Fruit fly (Drosophila melanogaster) whole organism, embryonic: Measurements from ENCODE around the gene CG7058.

ENCODE experiments used
- Adf1 ChIP-seq: fragments of 200-800 bp; sonication (Bioruptor generic); IDR thresholded peaks from 2 replicates; pipeline ENCODE4 v1.3.6; 2022; ENCODE audit warnings: missing biosample characterization, missing genetic modification characterization
- Atf3 ChIP-seq: fragments of 200-800 bp; sonication (Bioruptor generic); optimal IDR thresholded peaks from 3 replicates; lab custom pipeline; 2016; ENCODE audit warnings: missing biosample characterization, missing genetic modification characterization
- CG11456 ChIP-seq: fragments of 200-800 bp; sonication (Bioruptor generic); IDR thresholded peaks from 3 replicates; pipeline ENCODE4 v1.3.6; 2022; ENCODE audit warnings: missing biosample characterization, missing genetic modification characterization
- CG11504 ChIP-seq: fragments of 200-800 bp; sonication (Bioruptor generic); optimal IDR thresholded peaks from 3 replicates; lab custom pipeline; 2019; ENCODE audit warnings: missing biosample characterization, mild to moderate bottlenecking, missing genetic modification characterization, moderate library complexity
- CG12155 ChIP-seq: fragments of 200-800 bp; sonication (Bioruptor generic); optimal IDR thresholded peaks from 3 replicates; lab custom pipeline; 2016; ENCODE audit warnings: missing biosample characterization, missing genetic modification characterization
- CG13287 ChIP-seq: fragments of 200-800 bp; sonication (Bioruptor generic); IDR thresholded peaks from 2 replicates; pipeline ENCODE4 v1.3.6; 2022; ENCODE audit warnings: missing biosample characterization, missing genetic modification characterization; ENCODE audit not compliant: partially characterized antibody
- CG14014 ChIP-seq: fragments of 200-800 bp; sonication (Bioruptor generic); IDR thresholded peaks from 2 replicates; pipeline ENCODE4 v1.3.6; 2022; ENCODE audit warnings: missing biosample characterization, missing genetic modification characterization
- CG15011 ChIP-seq: fragments of 200-800 bp; sonication (Bioruptor generic); optimal IDR thresholded peaks from 3 replicates; lab custom pipeline; 2018; ENCODE audit warnings: missing biosample characterization, mild to moderate bottlenecking, missing genetic modification characterization
- CG15479 ChIP-seq: fragments of 200-800 bp; sonication (Bioruptor generic); optimal IDR thresholded peaks from 3 replicates; lab custom pipeline; 2019; ENCODE audit warnings: missing biosample characterization, mild to moderate bottlenecking, missing genetic modification characterization, moderate library complexity
- CG15514 ChIP-seq: fragments of 200-800 bp; sonication (Bioruptor generic); optimal IDR thresholded peaks from 3 replicates; lab custom pipeline; 2017; ENCODE audit warnings: missing biosample characterization, missing genetic modification characterization, mild to moderate bottlenecking, moderate library complexity, missing genetic modification reagents
- CG17612 ChIP-seq: fragments of 200-800 bp; sonication (Bioruptor generic); IDR thresholded peaks from 2 replicates; pipeline ENCODE4 v1.3.6; 2022; ENCODE audit warnings: missing biosample characterization, missing genetic modification characterization
- CG2199 ChIP-seq: fragments of 200-800 bp; sonication (Bioruptor generic); IDR thresholded peaks from 3 replicates; pipeline ENCODE4 v1.3.6; 2022; ENCODE audit warnings: missing biosample characterization, missing genetic modification characterization
- CG6175 ChIP-seq: fragments of 200-800 bp; sonication (Bioruptor generic); IDR thresholded peaks from 3 replicates; pipeline ENCODE4 v1.3.6; 2022; ENCODE audit warnings: missing biosample characterization, missing genetic modification characterization
- CG8290 ChIP-seq, 3 experiments: fragments of 200-800 bp; sonication (Bioruptor generic); optimal IDR thresholded peaks; 2 replicates each; lab custom pipeline; 2016 to 2019; ENCODE audit warnings: missing biosample characterization in 3 of 3, missing genetic modification characterization in 3 of 3, mild to moderate bottlenecking in 2 of 3, moderate library complexity in 1 of 3
- CG8478 ChIP-seq: fragments of >200 bp; optimal IDR thresholded peaks from 2 replicates; lab custom pipeline; 2018
- CG9727 ChIP-seq: fragments of 200-800 bp; sonication (Bioruptor generic); optimal IDR thresholded peaks from 3 replicates; lab custom pipeline; 2017; ENCODE audit warnings: missing biosample characterization, mild to moderate bottlenecking, missing genetic modification characterization
- CTCF ChIP-seq: fragments of 200-800 bp; sonication (Bioruptor generic); optimal IDR thresholded peaks from 2 replicates; lab custom pipeline; 2017; ENCODE audit warnings: missing biosample characterization, mild to moderate bottlenecking, missing genetic modification characterization, moderate library complexity
- Deaf1 ChIP-seq: fragments of 200-800 bp; optimal IDR thresholded peaks from 3 replicates; lab custom pipeline; 2019; ENCODE audit warnings: missing biosample characterization, mild to moderate bottlenecking, missing genetic modification characterization, moderate library complexity
- Drgx ChIP-seq: fragments of 200-800 bp; sonication (Bioruptor generic); IDR thresholded peaks from 2 replicates; pipeline ENCODE4 v1.3.6; 2022; ENCODE audit warnings: missing biosample characterization, missing genetic modification characterization
- Elba2 ChIP-seq: fragments of 200-800 bp; sonication (Bioruptor generic); optimal IDR thresholded peaks from 3 replicates; lab custom pipeline; 2016; ENCODE audit warnings: missing biosample characterization, missing genetic modification characterization
- HmgZ ChIP-seq: fragments of 200-800 bp; sonication (Bioruptor generic); optimal IDR thresholded peaks from 2 replicates; lab custom pipeline; 2018; ENCODE audit warnings: missing biosample characterization, mild to moderate bottlenecking, missing genetic modification characterization
- Hr39 ChIP-seq: fragments of >200 bp; optimal IDR thresholded peaks from 2 replicates; lab custom pipeline; 2017
- Lhr ChIP-seq: fragments of 200-800 bp; sonication (Bioruptor generic); optimal IDR thresholded peaks from 3 replicates; lab custom pipeline; 2017; ENCODE audit warnings: mild to moderate bottlenecking, missing biosample characterization, missing genetic modification reagents, missing genetic modification characterization
- MBD-R2 ChIP-seq: fragments of 200-800 bp; sonication (Bioruptor generic); IDR thresholded peaks from 2 replicates; pipeline ENCODE4 v1.3.6; 2022; ENCODE audit warnings: missing biosample characterization, missing genetic modification characterization
- MESR4 ChIP-seq: fragments of 200-800 bp; sonication (Bioruptor generic); optimal IDR thresholded peaks from 2 replicates; lab custom pipeline; 2018; ENCODE audit warnings: missing biosample characterization, mild to moderate bottlenecking, missing genetic modification characterization, moderate library complexity
- Med ChIP-seq: fragments of 200-800 bp; sonication (Bioruptor generic); peaks from one replicate; lab custom pipeline; 2016; ENCODE audit warnings: missing biosample characterization, missing genetic modification characterization, mild to moderate bottlenecking, inconsistent platforms, moderate library complexity
- Opbp ChIP-seq: fragments of 200-800 bp; sonication (Bioruptor generic); IDR thresholded peaks from 3 replicates; pipeline ENCODE4 v1.3.6; 2022; ENCODE audit warnings: missing biosample characterization, missing genetic modification characterization; ENCODE audit not compliant: partially characterized antibody
- Trl ChIP-seq, 3 experiments: fragments of >200 bp in 2 of 3; fragments of 200-800 bp in 1 of 3; sonication (Bioruptor generic) in 1 of 3; optimal IDR thresholded peaks; 2 replicates in 1 of 3; 3 replicates in 2 of 3; lab custom pipeline; 2016 to 2017; ENCODE audit warnings: missing biosample characterization in 1 of 3, missing genetic modification characterization in 1 of 3
- abd-A ChIP-seq: fragments of 200-800 bp; sonication (Bioruptor generic); optimal IDR thresholded peaks from 3 replicates; lab custom pipeline; 2019; ENCODE audit warnings: missing biosample characterization, mild to moderate bottlenecking, missing genetic modification characterization, moderate library complexity
- chinmo ChIP-seq: fragments of 200-800 bp; sonication (Bioruptor generic); IDR thresholded peaks from 4 replicates; pipeline ENCODE4 v1.3.6; 2022; ENCODE audit warnings: missing biosample characterization, missing genetic modification characterization; ENCODE audit not compliant: partially characterized antibody
- chn ChIP-seq: fragments of 200-800 bp; sonication (Bioruptor generic); optimal IDR thresholded peaks from 2 replicates; lab custom pipeline; 2016; ENCODE audit warnings: missing biosample characterization, missing genetic modification characterization
- ci ChIP-seq: fragments of 200-800 bp; sonication (Bioruptor generic); IDR thresholded peaks from 3 replicates; pipeline ENCODE4 v1.3.6; 2022; ENCODE audit warnings: missing biosample characterization, missing genetic modification characterization
- crol ChIP-seq: fragments of 200-800 bp; sonication (Bioruptor generic); IDR thresholded peaks from 2 replicates; pipeline ENCODE4 v1.3.6; 2022; ENCODE audit warnings: missing biosample characterization, missing genetic modification characterization
- crp ChIP-seq, 2 experiments: fragments of 200-800 bp; sonication (Bioruptor generic); optimal IDR thresholded peaks; 2 replicates in 1 of 2; 3 replicates in 1 of 2; lab custom pipeline; 2017; ENCODE audit warnings: missing biosample characterization in 2 of 2, missing genetic modification characterization in 2 of 2, mild to moderate bottlenecking in 1 of 2, moderate library complexity in 1 of 2
- dmrt99B ChIP-seq: fragments of 200-800 bp; sonication (Bioruptor generic); optimal IDR thresholded peaks from 2 replicates; lab custom pipeline; 2018; ENCODE audit warnings: missing biosample characterization, mild to moderate bottlenecking, missing genetic modification characterization, moderate library complexity
- ewg ChIP-seq: fragments of 200-800 bp; sonication (Bioruptor generic); optimal IDR thresholded peaks from 3 replicates; lab custom pipeline; 2017; ENCODE audit warnings: mild to moderate bottlenecking, missing biosample characterization, missing genetic modification reagents, missing genetic modification characterization
- gfzf ChIP-seq: fragments of 200-800 bp; sonication (Bioruptor generic); optimal IDR thresholded peaks from 2 replicates; lab custom pipeline; 2016; ENCODE audit warnings: missing biosample characterization, mild to moderate bottlenecking, missing genetic modification characterization, moderate library complexity
- insv ChIP-seq, 2 experiments: fragments of 200-800 bp; sonication (Bioruptor generic); optimal IDR thresholded peaks; 3 replicates each; lab custom pipeline; 2016 to 2018; ENCODE audit warnings: missing biosample characterization in 2 of 2, missing genetic modification characterization in 2 of 2
- lab ChIP-seq: fragments of 200-800 bp; sonication (Bioruptor generic); optimal IDR thresholded peaks from 3 replicates; lab custom pipeline; 2017; ENCODE audit warnings: missing biosample characterization, missing genetic modification characterization, mild to moderate bottlenecking, moderate library complexity, missing genetic modification reagents
- lola ChIP-seq, 3 experiments: fragments of >200 bp in 2 of 3; fragments of 200-800 bp in 1 of 3; sonication (Bioruptor generic) in 1 of 3; optimal IDR thresholded peaks; 2 replicates each; lab custom pipeline; 2017 to 2019; ENCODE audit warnings: missing biosample characterization in 3 of 3, missing genetic modification characterization in 3 of 3, mild to moderate bottlenecking in 1 of 3, moderate library complexity in 1 of 3
- nerfin-1 ChIP-seq: fragments of 200-800 bp; sonication (Bioruptor generic); optimal IDR thresholded peaks from 3 replicates; lab custom pipeline; 2019; ENCODE audit warnings: missing biosample characterization, mild to moderate bottlenecking, missing genetic modification characterization, moderate library complexity
- pzg ChIP-seq: fragments of 200-800 bp; sonication (Bioruptor generic); optimal IDR thresholded peaks from 3 replicates; lab custom pipeline; 2018; ENCODE audit warnings: missing biosample characterization, mild to moderate bottlenecking, missing genetic modification characterization, moderate library complexity
- sens ChIP-seq: fragments of 200-800 bp; sonication (Bioruptor generic); peaks from one replicate; lab custom pipeline; 2016; ENCODE audit warnings: missing biosample characterization, missing genetic modification characterization
- slbo ChIP-seq: fragments of 200-800 bp; sonication (Bioruptor generic); IDR thresholded peaks from 2 replicates; pipeline ENCODE4 v1.3.6; 2022; ENCODE audit warnings: missing biosample characterization, missing genetic modification characterization
- tgo ChIP-seq: fragments of 200-800 bp; sonication (Bioruptor generic); IDR thresholded peaks from 3 replicates; pipeline ENCODE4 v1.3.6; 2022; ENCODE audit warnings: missing biosample characterization, missing genetic modification characterization
- wor ChIP-seq: fragments of 200-800 bp; sonication (Bioruptor generic); IDR thresholded peaks from 2 replicates; pipeline ENCODE4 v1.3.6; 2022; ENCODE audit warnings: missing biosample characterization, missing genetic modification characterization

Gene CG7058

dm6 chrX:18806365-18806764 lies at the start of gene CG7058:
Gene CG7058 (plus strand): TSS chrX:18806694.
- TF ChIP-seq MESR4 (GFP tag; lab: Kevin White, UChicago): no peak
- peak; percentile 90 for TF ChIP-seq CG12155
- peak; percentile 57 for TF ChIP-seq Deaf1
- peak; percentile 34 for TF ChIP-seq ewg (GFP tag; lab: Kevin White, UChicago)
- TF ChIP-seq nerfin-1 (tag; lab: Kevin White, UChicago): peak; percentile 2
- peak; percentile 30; the same call in 1 of the 2 replicates for TF ChIP-seq Adf1 (GFP tag; lab: Robert Waterston, UW)
- TF ChIP-seq CG9727 (GFP tag; lab: Kevin White, UChicago): no peak
- peak; percentile 8 for TF ChIP-seq pzg
- TF ChIP-seq lab (GFP tag; lab: Kevin White, UChicago): no peak
- peak; percentile 0 for TF ChIP-seq abd-A (tag; lab: Kevin White, UChicago)
- TF ChIP-seq crp (GFP tag; optimal IDR thresholded peaks at IDR 0.05; lab: Kevin White, UChicago): peak in 1 of 2 experiments; percentile 37
- TF ChIP-seq CG14014: no peak
- TF ChIP-seq tgo (GFP tag; lab: Robert Waterston, UW): no peak
- TF ChIP-seq Elba2 (GFP tag; lab: Kevin White, UChicago): peak; percentile 23
- no peak for TF ChIP-seq CG15479 (GFP tag; lab: Kevin White, UChicago)
- no peak for TF ChIP-seq chinmo
- TF ChIP-seq Trl (optimal IDR thresholded peaks at IDR 0.05; lab: Kevin White, UChicago): peak in 1 of 2 experiments; percentile 22
- TF ChIP-seq Trl (GFP tag; optimal IDR thresholded peaks at IDR 0.05; lab: Kevin White, UChicago): no peak

- TF ChIP-seq CG2199 (GFP tag; lab: Robert Waterston, UW): peak; percentile 99
- TF ChIP-seq Drgx (GFP tag; lab: Robert Waterston, UW): no peak
- TF ChIP-seq wor (GFP tag; lab: Robert Waterston, UW): no peak
- TF ChIP-seq insv (GFP tag; optimal IDR thresholded peaks at IDR 0.05; lab: Kevin White, UChicago): no peak
- TF ChIP-seq Lhr (GFP tag; lab: Kevin White, UChicago): no peak
- no peak for TF ChIP-seq Atf3 (GFP tag; lab: Kevin White, UChicago)
- no peak for TF ChIP-seq chn
- TF ChIP-seq CG15011 (GFP tag; lab: Kevin White, UChicago): no peak
Measured at dm6 chrX:18771356-18771755, 35.1 kb upstream of the CG7058 start.

dm6 chrX:18771995-18772394 lies 34.5 kb upstream of the CG7058 start:
- TF ChIP-seq ci (0 out of 3 replicates have a peak, but pooled peaks have one; percentile 33), CG8290 (GFP tag; optimal IDR thresholded peaks at IDR 0.05; lab: Kevin White, UChicago) (no peak), CG8290 (tag; optimal IDR thresholded peaks at IDR 0.05; lab: Kevin White, UChicago) (peak in 1 of 2 experiments; percentile 37), CTCF (GFP tag; lab: Kevin White, UChicago) (peak; percentile 44), dmrt99B (tag; lab: Kevin White, UChicago) (no peak), MBD-R2 (GFP tag; lab: Robert Waterston, UW) (peak; percentile 12; the same call in 1 of the 2 replicates), gfzf (GFP tag; lab: Kevin White, UChicago) (no peak), Med (peak; percentile 61), CG17612 (GFP tag; lab: Robert Waterston, UW) (peak; percentile 52; the same call in 1 of the 2 replicates), Hr39 (lab: Kevin White, UChicago) (no peak), lola (GFP tag; optimal IDR thresholded peaks at IDR 0.05; lab: Kevin White, UChicago) (peak in 1 of 3 experiments; percentile 46), CG8478 (peak; percentile 48), CG11504 (tag; lab: Kevin White, UChicago) (peak; percentile 20), CG15514 (GFP tag; lab: Kevin White, UChicago) (no peak), HmgZ (tag; lab: Kevin White, UChicago) (peak; percentile 27), slbo (0 out of 2 replicates have a peak, but pooled peaks have one; percentile 15), CG6175 (GFP tag; lab: Robert Waterston, UW) (no peak), CG13287 (0 out of 2 replicates have a peak, but pooled peaks have one; percentile 10), crol (GFP tag; lab: Robert Waterston, UW) (peak; percentile 73), CG2199 (GFP tag; lab: Robert Waterston, UW) (peak; percentile 86), Opbp (GFP tag; lab: Robert Waterston, UW) (peak; percentile 43; the same call in 1 of the 3 replicates), sens (GFP tag; lab: Kevin White, UChicago) (peak; percentile 44), CG11456 (GFP tag; lab: Robert Waterston, UW) (0 out of 3 replicates have a peak, but pooled peaks have one; percentile 35)
